Worm (Caenorhabditis elegans) whole organism, mixed stage, embryonic: Measurements from ENCODE around the gene smc-4.

Experiments used
- M03D4.4 ChIP-seq: sonication (generic microtip); optimal IDR thresholded peaks from 2 replicates; lab custom pipeline; 2017; ENCODE audit warnings: mild to moderate bottlenecking, missing genetic modification characterization, missing compliant biosample characterization
- elt-3 ChIP-seq: fragments of 150-350 bp; optimal IDR thresholded peaks from 2 replicates; lab custom pipeline; 2014; ENCODE audit warnings: missing biosample characterization, missing genetic modification characterization
- nhr-28 ChIP-seq: fragments of 150-350 bp; optimal IDR thresholded peaks from 2 replicates; lab custom pipeline; 2014; ENCODE audit warnings: missing biosample characterization, missing genetic modification characterization
- unc-39 ChIP-seq: fragments of 150-350 bp; optimal IDR thresholded peaks from 2 replicates; lab custom pipeline; 2014; ENCODE audit warnings: missing biosample characterization, missing genetic modification characterization
- unc-62 ChIP-seq: fragments of 150-350 bp; optimal IDR thresholded peaks from 2 replicates; lab custom pipeline; 2014; ENCODE audit warnings: missing biosample characterization, missing genetic modification reagents, missing genetic modification characterization

DNA sequence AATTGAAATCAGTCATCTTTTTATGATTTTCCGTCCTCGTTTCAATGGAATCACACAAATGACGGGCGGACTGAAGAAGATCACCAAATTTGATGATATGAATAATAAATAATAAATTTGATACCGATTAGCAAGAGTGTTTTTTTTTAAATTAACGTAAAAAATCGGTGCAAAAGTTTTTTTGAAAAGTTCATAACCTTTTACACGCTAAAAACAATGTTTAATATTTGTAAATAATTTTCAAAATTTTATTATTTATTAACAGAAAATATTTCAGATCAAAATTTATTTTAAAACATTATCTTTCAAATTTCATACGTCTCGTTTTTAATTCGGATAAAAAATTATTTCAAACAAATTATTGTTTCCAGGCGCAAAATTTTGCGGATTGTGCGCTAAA lies 42.3 kb upstream of the smc-4 start, which contains the start of gene M88.3:
- TF ChIP-seq M03D4.4 (no peak), unc-62 (no peak), unc-39 (no peak), nhr-28 (tag; lab: Kevin White, UChicago) (no peak), elt-3 (no peak)
